Worm (Caenorhabditis elegans): ENCODE results near the gene C14B1.8.

The C14B1.8 gene

DNA sequence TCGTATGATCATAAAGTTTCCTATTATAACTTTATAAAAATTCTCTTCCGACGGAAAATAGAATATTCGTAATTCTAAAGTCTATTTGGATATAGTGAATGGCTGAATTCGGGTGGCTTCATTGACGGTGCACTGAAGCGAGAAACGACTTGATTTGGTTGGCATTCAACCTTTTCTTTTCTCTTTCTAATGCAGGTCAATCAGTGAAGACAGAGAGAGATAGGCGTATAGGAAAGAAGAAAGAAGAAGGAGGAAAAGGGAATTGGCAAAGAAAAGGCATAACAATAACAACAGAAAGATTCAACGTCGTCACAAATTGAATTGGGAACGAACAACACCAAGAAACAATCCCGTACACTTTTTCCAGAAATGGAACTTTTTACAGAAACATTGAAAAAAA is 44.0 kb downstream of the C14B1.8 start:
- TF ChIP-seq blmp-1 (tag; optimal IDR thresholded peaks at IDR 0.05) (peak; percentile 94), ztf-4 (tag; optimal IDR thresholded peaks at IDR 0.05) (no peak)

ce11 chrIII:3674149-3674548 is 45.3 kb downstream of the C14B1.8 start:
- TF ChIP-seq dsc-1 (tag; optimal IDR thresholded peaks at IDR 0.05): peak; percentile 60
- TF ChIP-seq rnt-1 (tag; optimal IDR thresholded peaks at IDR 0.05): no peak

- TF ChIP-seq blmp-1 (tag; optimal IDR thresholded peaks at IDR 0.05) (peak; percentile 86), tbx-2 (tag; optimal IDR thresholded peaks at IDR 0.05) (no peak), fkh-10 (GFP tag; optimal IDR thresholded peaks at IDR 0.05) (peak; percentile 17), egl-13 (tag; optimal IDR thresholded peaks at IDR 0.05) (no peak), lin-35 (GFP tag; optimal IDR thresholded peaks at IDR 0.05) (peak; percentile 17 to 30), lin-14 (GFP tag; optimal IDR thresholded peaks at IDR 0.05) (peak; percentile 90), fos-1 (tag; optimal IDR thresholded peaks at IDR 0.05) (peak; percentile 13), nhr-20 (tag; optimal IDR thresholded peaks at IDR 0.05) (peak; percentile 48), efl-1 (optimal IDR thresholded peaks at IDR 0.05) (peak in 1 of 2 experiments; percentile 18), efl-1 (GFP tag; optimal IDR thresholded peaks at IDR 0.05 in 1 of 2) (peak in 1 of 2 experiments; percentile 85), elt-3 (tag; optimal IDR thresholded peaks at IDR 0.05) (peak in 1 of 6 experiments; percentile 24), skn-1 (tag; optimal IDR thresholded peaks at IDR 0.05) (peak; percentile 20), swsn-7 (tag; optimal IDR thresholded peaks at IDR 0.05) (peak; percentile 13), nhr-90 (tag; optimal IDR thresholded peaks at IDR 0.05; ENCODE audit: poor library complexity) (no peak), sox-4 (tag; optimal IDR thresholded peaks at IDR 0.05) (no peak), nhr-47 (tag; optimal IDR thresholded peaks at IDR 0.05) (peak; percentile 36), lsy-2 (tag; optimal IDR thresholded peaks at IDR 0.05) (peak; percentile 13 to 48), snu-23 (GFP tag; optimal IDR thresholded peaks at IDR 0.05) (peak; percentile 50), C04F5.9 (tag; optimal IDR thresholded peaks at IDR 0.05) (no peak), dpl-1 (GFP tag; optimal IDR thresholded peaks at IDR 0.05) (no peak), irx-1 (tag; optimal IDR thresholded peaks at IDR 0.05) (no peak), dsc-1 (tag; optimal IDR thresholded peaks at IDR 0.05) (no peak), nhr-71 (tag; optimal IDR thresholded peaks at IDR 0.05) (peak; percentile 41), nhr-85 (tag) (peak; percentile 78), nhr-28 (tag; optimal IDR thresholded peaks at IDR 0.05) (no peak), nhr-11 (tag; optimal IDR thresholded peaks at IDR 0.05) (no peak), ces-1 (GFP tag; optimal IDR thresholded peaks at IDR 0.05) (no peak), mep-1 (tag; optimal IDR thresholded peaks at IDR 0.05) (peak; percentile 28), ceh-63 (GFP tag; optimal IDR thresholded peaks at IDR 0.05) (no peak), lir-3 (tag; optimal IDR thresholded peaks at IDR 0.05; ENCODE audit: poor library complexity) (no peak), lin-13 (GFP tag; optimal IDR thresholded peaks at IDR 0.05) (peak; percentile 25)
Measured at ce11 chrIII:3672839-3673238, 46.6 kb downstream of the C14B1.8 start.

ce11 chrIII:3670984-3671383 is 48.5 kb downstream of the C14B1.8 start:
- TF ChIP-seq egl-13 (tag; optimal IDR thresholded peaks at IDR 0.05) (peak; percentile 57), nhr-71 (tag; optimal IDR thresholded peaks at IDR 0.05) (peak; percentile 59), nhr-77 (tag; optimal IDR thresholded peaks at IDR 0.05) (peak; percentile 3), nhr-47 (tag; optimal IDR thresholded peaks at IDR 0.05) (peak; percentile 71), ztf-4 (tag; optimal IDR thresholded peaks at IDR 0.05) (no peak), sptf-1 (tag; optimal IDR thresholded peaks at IDR 0.05) (no peak), lsy-2 (tag; optimal IDR thresholded peaks at IDR 0.05) (peak; percentile 13 to 18), ceh-82 (tag; optimal IDR thresholded peaks at IDR 0.05) (peak in 1 of 3 experiments; percentile 9), pqm-1 (tag; optimal IDR thresholded peaks at IDR 0.05) (no peak), swsn-7 (tag; optimal IDR thresholded peaks at IDR 0.05) (peak; percentile 34), lin-14 (GFP tag; optimal IDR thresholded peaks at IDR 0.05) (peak; percentile 47), mef-2 (tag; optimal IDR thresholded peaks at IDR 0.05) (no peak), fkh-8 (tag; optimal IDR thresholded peaks at IDR 0.05) (peak; percentile 82), dsc-1 (tag; optimal IDR thresholded peaks at IDR 0.05) (peak; percentile 90), unc-86 (tag; optimal IDR thresholded peaks at IDR 0.05) (peak; percentile 11)

Measured in whole organism, L1 larva.